Worm (Caenorhabditis elegans) whole organism, L4/young adult: ENCODE results near the gene fbxb-106.

ENCODE experiments used
- W03F9.2 ChIP-seq: fragments of 150-350 bp; optimal IDR thresholded peaks from 2 replicates; lab custom pipeline; 2014; ENCODE audit warnings: missing biosample characterization, missing genetic modification characterization
- him-1 ChIP-seq: sonication (generic microtip); optimal IDR thresholded peaks from 2 replicates; lab custom pipeline; 2016; ENCODE audit warnings: missing genotype, missing genetic modification reagents, missing genetic modification characterization, missing compliant biosample characterization

ce11 chrII:2785787-2786186 lies 23.6 kb downstream of the fbxb-106 start:
- no peak for TF ChIP-seq W03F9.2 (tag; lab: Kevin White, UChicago)
- no peak for TF ChIP-seq him-1 (tag; lab: Kevin White, UChicago)
